Fruit fly (Drosophila melanogaster) Kc167 (cell line): ENCODE results near the gene CG13001.

Experiments used
- Myc ChIP-seq: fragments of >200 bp; optimal IDR thresholded peaks from 2 replicates; lab custom pipeline; 2017; ENCODE audit warnings: missing external identifiers
- h ChIP-seq: fragments of >200 bp; optimal IDR thresholded peaks from 3 replicates; lab custom pipeline; 2018; ENCODE audit warnings: missing external identifiers
- insv ChIP-seq: fragments of >200 bp; optimal IDR thresholded peaks from 3 replicates; lab custom pipeline; 2018; ENCODE audit warnings: missing external identifiers
- psq ChIP-seq: fragments of >200 bp; optimal IDR thresholded peaks from 2 replicates; lab custom pipeline; 2017; ENCODE audit warnings: missing external identifiers
- ttk ChIP-seq: sonication (Bioruptor generic); optimal IDR thresholded peaks from 2 replicates; lab custom pipeline; 2017; ENCODE audit warnings: missing external identifiers

- TF ChIP-seq psq (lab: Kevin White, UChicago) (no peak), insv (lab: Kevin White, UChicago) (no peak), ttk (lab: Kevin White, UChicago) (no peak), Myc (lab: Kevin White, UChicago) (no peak), h (lab: Kevin White, UChicago) (no peak)
Observed at dm6 chrX:16923503-16923902, 19.2 kb downstream of the CG13001 start.
